Worm (Caenorhabditis elegans) whole organism, young adult: ENCODE measurements around the gene cyp-43A1.

Source experiments
- B0035.1 ChIP-seq: sonication (generic microtip); optimal IDR thresholded peaks from 2 replicates; lab custom pipeline; 2016; ENCODE audit warnings: missing genetic modification characterization, mild to moderate bottlenecking, missing compliant biosample characterization, missing genotype, missing genetic modification reagents
- B0261.1 ChIP-seq: sonication (generic microtip); optimal IDR thresholded peaks from 2 replicates; lab custom pipeline; 2016; ENCODE audit warnings: mild to moderate bottlenecking, missing genetic modification characterization, moderate library complexity, missing compliant biosample characterization
- D2030.7 ChIP-seq: fragments of 200-800 bp; sonication (Bioruptor generic); IDR thresholded peaks from 2 replicates; pipeline ENCODE4 v1.3.6; 2022; ENCODE audit warnings: missing genetic modification reagents, missing genetic modification characterization, missing compliant biosample characterization
- F22D6.2 ChIP-seq: sonication (generic microtip); optimal IDR thresholded peaks from 2 replicates; lab custom pipeline; 2016; ENCODE audit warnings: mild to moderate bottlenecking, missing genetic modification characterization, missing compliant biosample characterization
- F33H1.4 ChIP-seq: fragments of 200-800 bp; sonication (Bioruptor generic); IDR thresholded peaks from 2 replicates; pipeline ENCODE4 v1.3.6; 2022; ENCODE audit warnings: missing genetic modification reagents, missing genetic modification characterization, missing compliant biosample characterization
- F37B4.10 ChIP-seq: fragments of 200-800 bp; sonication (Bioruptor generic); IDR thresholded peaks from 2 replicates; pipeline ENCODE4 v1.3.6; 2022; ENCODE audit warnings: missing genetic modification characterization, missing compliant biosample characterization
- F57A8.1 ChIP-seq: fragments of 200-800 bp; sonication (Bioruptor generic); optimal IDR thresholded peaks from 2 replicates; lab custom pipeline; 2018; ENCODE audit warnings: mild to moderate bottlenecking, missing genetic modification characterization, moderate library complexity, missing compliant biosample characterization
- K12H6.12 ChIP-seq: fragments of 200-800 bp; sonication (Bioruptor generic); optimal IDR thresholded peaks from 2 replicates; lab custom pipeline; 2018; ENCODE audit warnings: mild to moderate bottlenecking, missing genetic modification characterization, missing compliant biosample characterization
- T07F8.4 ChIP-seq: sonication (generic microtip); optimal IDR thresholded peaks from 2 replicates; lab custom pipeline; 2016; ENCODE audit warnings: mild to moderate bottlenecking, missing genetic modification characterization, moderate library complexity, missing compliant biosample characterization
- Y53F4B.3 ChIP-seq: fragments of 200-800 bp; sonication (Bioruptor generic); IDR thresholded peaks from 2 replicates; pipeline ENCODE4 v1.3.6; 2022; ENCODE audit warnings: missing genetic modification reagents, missing genetic modification characterization, missing compliant biosample characterization
- Y56A3A.18 ChIP-seq: fragments of 200-800 bp; sonication (Bioruptor generic); IDR thresholded peaks from 2 replicates; pipeline ENCODE4 v1.3.6; 2022; ENCODE audit warnings: missing genetic modification reagents, missing genetic modification characterization, missing compliant biosample characterization
- attf-3 ChIP-seq: fragments of 200-800 bp; sonication (Bioruptor generic); conservative IDR thresholded peaks from 2 replicates; pipeline ENCODE4 v1.3.6; 2022; ENCODE audit warnings: missing genetic modification reagents, missing genetic modification characterization, missing compliant biosample characterization
- attf-5 ChIP-seq: fragments of 200-800 bp; sonication (Bioruptor generic); optimal IDR thresholded peaks from 2 replicates; lab custom pipeline; 2018; ENCODE audit warnings: mild to moderate bottlenecking, missing genetic modification characterization, missing compliant biosample characterization
- cebp-2 ChIP-seq: fragments of 200-800 bp; sonication (Bioruptor generic); IDR thresholded peaks from 2 replicates; pipeline ENCODE4 v1.3.6; 2022; ENCODE audit warnings: missing genetic modification characterization, missing compliant biosample characterization
- ceh-40 ChIP-seq: fragments of 200-800 bp; sonication (Bioruptor generic); IDR thresholded peaks from 2 replicates; pipeline ENCODE4 v1.3.6; 2022; ENCODE audit warnings: missing genetic modification characterization, missing compliant biosample characterization
- dox-1 ChIP-seq: fragments of 200-800 bp; sonication (Bioruptor generic); IDR thresholded peaks from 2 replicates; pipeline ENCODE4 v1.3.6; 2022; ENCODE audit warnings: missing genetic modification reagents, missing genetic modification characterization, missing compliant biosample characterization
- efl-1 ChIP-seq: fragments of 150-350 bp; optimal IDR thresholded peaks from 2 replicates; lab custom pipeline; 2014; ENCODE audit warnings: missing biosample characterization, missing genetic modification reagents, missing genetic modification characterization
- egl-44 ChIP-seq: fragments of 200-800 bp; sonication (Bioruptor generic); IDR thresholded peaks from 2 replicates; pipeline ENCODE4 v1.3.6; 2022; ENCODE audit warnings: missing genetic modification reagents, missing genetic modification characterization, missing compliant biosample characterization
- egrh-3 ChIP-seq: fragments of 200-800 bp; sonication (Bioruptor generic); IDR thresholded peaks from 2 replicates; pipeline ENCODE4 v1.3.6; 2022; ENCODE audit warnings: missing genetic modification reagents, missing genetic modification characterization, missing compliant biosample characterization
- ekl-4 ChIP-seq: fragments of 200-800 bp; sonication (Bioruptor generic); IDR thresholded peaks from 2 replicates; pipeline ENCODE4 v1.3.6; 2022; ENCODE audit warnings: missing genetic modification reagents, missing genetic modification characterization, missing compliant biosample characterization
- ets-4 ChIP-seq: fragments of 200-800 bp; sonication (Bioruptor generic); optimal IDR thresholded peaks from 2 replicates; lab custom pipeline; 2018; ENCODE audit warnings: mild to moderate bottlenecking, missing genetic modification characterization, missing compliant biosample characterization
- hlh-12 ChIP-seq: sonication (generic microtip); optimal IDR thresholded peaks from 2 replicates; lab custom pipeline; 2016; ENCODE audit warnings: missing genetic modification characterization, missing compliant biosample characterization
- hmg-1.2 ChIP-seq: fragments of 200-800 bp; sonication (Bioruptor generic); IDR thresholded peaks from 2 replicates; pipeline ENCODE4 v1.3.6; 2022; ENCODE audit warnings: missing genetic modification reagents, missing genetic modification characterization, missing compliant biosample characterization
- hmg-20 ChIP-seq: fragments of 200-800 bp; sonication (Bioruptor generic); IDR thresholded peaks from 2 replicates; pipeline ENCODE4 v1.3.6; 2022; ENCODE audit warnings: missing genetic modification reagents, missing genetic modification characterization, missing compliant biosample characterization
- hrde-1 ChIP-seq: sonication (generic microtip); optimal IDR thresholded peaks from 2 replicates; lab custom pipeline; 2016; ENCODE audit warnings: missing genetic modification characterization, mild to moderate bottlenecking, missing compliant biosample characterization, moderate library complexity, missing genotype, missing genetic modification reagents, borderline replicate concordance
- let-607 ChIP-seq, 2 experiments: fragments of 200-800 bp in 1 of 2; sonication (Bioruptor generic) in 1 of 2; sonication (generic microtip) in 1 of 2; optimal IDR thresholded peaks; 2 replicates each; lab custom pipeline; 2016 to 2018; ENCODE audit warnings: mild to moderate bottlenecking in 2 of 2, missing compliant biosample characterization in 2 of 2, missing genetic modification characterization in 2 of 2, moderate library complexity in 2 of 2, missing genotype in 1 of 2
- lin-26 ChIP-seq: fragments of 200-800 bp; sonication (Bioruptor generic); IDR thresholded peaks from 2 replicates; pipeline ENCODE4 v1.3.6; 2022; ENCODE audit warnings: missing genetic modification reagents, missing genetic modification characterization, missing compliant biosample characterization
- lin-54 ChIP-seq: fragments of 200-800 bp; sonication (Bioruptor generic); optimal IDR thresholded peaks from 2 replicates; lab custom pipeline; 2018; ENCODE audit warnings: mild to moderate bottlenecking, missing genetic modification characterization, missing compliant biosample characterization
- lir-1 ChIP-seq: fragments of 200-800 bp; sonication (Bioruptor generic); conservative IDR thresholded peaks from 2 replicates; pipeline ENCODE4 v1.3.6; 2022; ENCODE audit warnings: missing genetic modification reagents, missing genetic modification characterization, missing compliant biosample characterization
- madf-6 ChIP-seq: fragments of 200-800 bp; sonication (Bioruptor generic); IDR thresholded peaks from 2 replicates; pipeline ENCODE4 v1.3.6; 2022; ENCODE audit warnings: missing genetic modification reagents, missing genetic modification characterization, missing compliant biosample characterization
- mel-28 ChIP-seq: sonication (generic microtip); optimal IDR thresholded peaks from 2 replicates; lab custom pipeline; 2016; ENCODE audit warnings: borderline replicate concordance, mild to moderate bottlenecking, missing genetic modification characterization, missing compliant biosample characterization
- mes-4 ChIP-seq: sonication (generic microtip); optimal IDR thresholded peaks from 2 replicates; lab custom pipeline; 2016; ENCODE audit warnings: missing genotype, missing genetic modification characterization, missing compliant biosample characterization
- nfyb-1 ChIP-seq: fragments of 200-800 bp; sonication (Bioruptor generic); IDR thresholded peaks from 2 replicates; pipeline ENCODE4 v1.3.6; 2022; ENCODE audit warnings: missing genetic modification reagents, missing genetic modification characterization, missing compliant biosample characterization
- nhr-120 ChIP-seq: fragments of 200-800 bp; sonication (Bioruptor generic); IDR thresholded peaks from 2 replicates; pipeline ENCODE4 v1.3.6; 2022; ENCODE audit warnings: missing genetic modification characterization, missing compliant biosample characterization
- nhr-179 ChIP-seq: sonication (generic microtip); optimal IDR thresholded peaks from 2 replicates; lab custom pipeline; 2016; ENCODE audit warnings: mild to moderate bottlenecking, missing genetic modification characterization, missing compliant biosample characterization
- nhr-90 ChIP-seq: sonication (generic microtip); optimal IDR thresholded peaks from 2 replicates; lab custom pipeline; 2016; ENCODE audit warnings: missing genotype, mild to moderate bottlenecking, missing genetic modification characterization, missing compliant biosample characterization
- pbrm-1 ChIP-seq: fragments of 200-800 bp; sonication (Bioruptor generic); IDR thresholded peaks from 2 replicates; pipeline ENCODE4 v1.3.6; 2022; ENCODE audit warnings: missing genetic modification reagents, missing genetic modification characterization, missing compliant biosample characterization
- rcor-1 ChIP-seq: fragments of 200-800 bp; sonication (Bioruptor generic); IDR thresholded peaks from 2 replicates; pipeline ENCODE4 v1.3.6; 2022; ENCODE audit warnings: missing genetic modification reagents, missing genetic modification characterization, missing compliant biosample characterization
- rpc-1 ChIP-seq, 2 experiments: fragments of 150-350 bp in 1 of 2; sonication (generic microtip) in 1 of 2; optimal IDR thresholded peaks; 2 replicates each; lab custom pipeline; 2014 to 2018; ENCODE audit warnings: missing biosample characterization in 1 of 2, missing genetic modification characterization in 1 of 2, missing genetic modification reagents in 1 of 2, missing genotype in 1 of 2
- snpc-1.1 ChIP-seq: sonication (generic microtip); optimal IDR thresholded peaks from 2 replicates; lab custom pipeline; 2017; ENCODE audit warnings: missing genetic modification characterization, mild to moderate bottlenecking, missing compliant biosample characterization, antibody characterized with exemption, moderate library complexity, missing genotype, missing genetic modification reagents; ENCODE audit not compliant: insufficient read depth
- snpc-1.3 ChIP-seq: sonication (generic microtip); optimal IDR thresholded peaks from 2 replicates; lab custom pipeline; 2017; ENCODE audit warnings: missing genetic modification characterization, mild to moderate bottlenecking, missing compliant biosample characterization, antibody characterized with exemption, moderate library complexity, missing genotype, missing genetic modification reagents; ENCODE audit not compliant: insufficient read depth
- tbp1 ChIP-seq: fragments of 200-800 bp; sonication (Bioruptor generic); optimal IDR thresholded peaks from 2 replicates; lab custom pipeline; 2018; ENCODE audit warnings: mild to moderate bottlenecking, missing genetic modification characterization, missing compliant biosample characterization
- ztf-18 ChIP-seq: sonication (generic microtip); optimal IDR thresholded peaks from 2 replicates; lab custom pipeline; 2016; ENCODE audit warnings: missing genotype, mild to moderate bottlenecking, missing genetic modification characterization, missing compliant biosample characterization
- ztf-25 ChIP-seq: fragments of 200-800 bp; sonication (Bioruptor generic); IDR thresholded peaks from 2 replicates; pipeline ENCODE4 v1.3.6; 2022; ENCODE audit warnings: missing genetic modification reagents, missing genetic modification characterization, missing compliant biosample characterization
- ztf-28 ChIP-seq: fragments of 200-800 bp; sonication (Bioruptor generic); IDR thresholded peaks from 2 replicates; pipeline ENCODE4 v1.3.6; 2022; ENCODE audit warnings: missing genetic modification reagents, missing genetic modification characterization, missing compliant biosample characterization
- ztf-3 ChIP-seq: fragments of 200-800 bp; sonication (Bioruptor generic); optimal IDR thresholded peaks from 2 replicates; lab custom pipeline; 2018; ENCODE audit warnings: mild to moderate bottlenecking, missing genetic modification characterization, missing compliant biosample characterization

cyp-43A1 gene

ce11 chrX:5707809-5708208 is 6.5 kb upstream of the cyp-43A1 start (continued):
- TF ChIP-seq mel-28 (tag; lab: Kevin White, UChicago) (no peak), ztf-3 (GFP tag; lab: Kevin White, UChicago) (peak; percentile 37), ztf-25 (GFP tag; lab: Robert Waterston, UW) (peak; percentile 93), F22D6.2 (tag; lab: Kevin White, UChicago) (no peak), hrde-1 (tag; lab: Kevin White, UChicago) (peak; percentile 56), ztf-28 (peak; percentile 75; the same call in 1 of the 2 replicates), B0035.1 (peak; percentile 58), F57A8.1 (GFP tag; lab: Kevin White, UChicago) (peak; percentile 77), hmg-20 (peak; percentile 78), F37B4.10 (GFP tag; lab: Robert Waterston, UW) (0 out of 2 replicates have a peak, but pooled peaks have one; percentile 52), Y56A3A.18 (GFP tag; lab: Robert Waterston, UW) (peak; percentile 86), F33H1.4 (GFP tag; lab: Robert Waterston, UW) (no peak), attf-5 (GFP tag; lab: Kevin White, UChicago) (peak; percentile 56), B0261.1 (tag; lab: Kevin White, UChicago) (peak; percentile 96), cebp-2 (GFP tag; lab: Robert Waterston, UW) (0 out of 2 replicates have a peak, but pooled peaks have one; percentile 35), Y53F4B.3 (GFP tag; lab: Robert Waterston, UW) (peak; percentile 64; the same call in 1 of the 2 replicates), attf-3 (peak; percentile 57; the same call in 1 of the 2 replicates), hlh-12 (tag; lab: Kevin White, UChicago) (no peak), D2030.7 (peak; percentile 85), T07F8.4 (tag; lab: Kevin White, UChicago) (peak; percentile 83), nhr-90 (peak; percentile 90), egl-44 (GFP tag; lab: Robert Waterston, UW) (peak; percentile 94), ztf-18 (tag; lab: Kevin White, UChicago) (peak; percentile 71), lin-26 (GFP tag; lab: Robert Waterston, UW) (peak; percentile 94), let-607 (tag; optimal IDR thresholded peaks at IDR 0.05; lab: Kevin White, UChicago) (peak; percentile 39 to 47), dox-1 (GFP tag; lab: Robert Waterston, UW) (peak; percentile 85), snpc-1.1 (peak; percentile 12), efl-1 (GFP tag; lab: Kevin White, UChicago) (no peak), lir-1 (GFP tag; lab: Robert Waterston, UW) (0 out of 2 replicates have a peak, but pooled peaks have one; percentile 14), ceh-40 (GFP tag; lab: Robert Waterston, UW) (peak; percentile 73; the same call in 1 of the 2 replicates)

DNA sequence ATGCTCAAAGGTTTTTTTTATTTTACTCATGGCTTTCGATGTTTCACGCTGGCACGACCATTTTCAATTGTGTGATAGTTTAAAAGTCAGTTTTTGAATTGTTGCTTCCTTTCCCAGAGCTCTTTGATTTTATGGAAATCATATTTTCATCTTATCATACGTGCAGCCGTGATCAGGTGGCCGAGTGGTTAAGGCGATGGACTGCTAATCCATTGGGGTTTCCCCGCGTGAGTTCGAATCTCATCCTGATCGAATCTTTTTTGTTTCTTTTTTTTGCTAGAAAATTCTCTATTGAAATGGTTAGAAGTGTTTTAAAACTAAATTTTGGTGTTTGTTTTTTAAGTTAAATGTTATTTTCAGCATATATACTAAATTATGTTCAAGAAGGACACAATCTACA is 5.1 kb upstream of the cyp-43A1 start:
- TF ChIP-seq pbrm-1 (peak; percentile 61; the same call in 1 of the 2 replicates), nhr-120 (0 out of 2 replicates have a peak, but pooled peaks have one; percentile 38), rpc-1 (optimal IDR thresholded peaks at IDR 0.05; lab: Kevin White, UChicago) (peak; percentile 71), rpc-1 (tag; optimal IDR thresholded peaks at IDR 0.05; lab: Kevin White, UChicago) (peak; percentile 94), mes-4 (tag; lab: Kevin White, UChicago) (peak; percentile 22), ets-4 (GFP tag; lab: Kevin White, UChicago) (no peak), nfyb-1 (GFP tag; lab: Robert Waterston, UW) (0 out of 2 replicates have a peak, but pooled peaks have one; percentile 20), B0261.1 (tag; lab: Kevin White, UChicago) (peak; percentile 83), ztf-18 (tag; lab: Kevin White, UChicago) (peak; percentile 24), lin-26 (GFP tag; lab: Robert Waterston, UW) (peak; percentile 79), lin-54 (GFP tag; lab: Kevin White, UChicago) (no peak), hmg-1.2 (GFP tag; lab: Robert Waterston, UW) (peak; percentile 64), nhr-179 (tag; lab: Kevin White, UChicago) (no peak), madf-6 (GFP tag; lab: Robert Waterston, UW) (peak; percentile 47), hlh-12 (tag; lab: Kevin White, UChicago) (peak; percentile 53), ekl-4 (GFP tag; lab: Robert Waterston, UW) (no peak), tbp1 (peak; percentile 89), nhr-90 (peak; percentile 41), K12H6.12 (tag; lab: Kevin White, UChicago) (no peak), D2030.7 (peak; percentile 82), egrh-3 (no peak), snpc-1.3 (peak; percentile 45), let-607 (tag; optimal IDR thresholded peaks at IDR 0.05; lab: Kevin White, UChicago) (peak in 1 of 2 experiments; percentile 1), rcor-1 (peak; percentile 30; the same call in 1 of the 2 replicates)
